Worm (Caenorhabditis elegans) whole organism, young adult: Measurements from ENCODE around the gene C18B2.3.

Experiments
- B0019.2 ChIP-seq: fragments of 200-800 bp; sonication (Bioruptor generic); conservative IDR thresholded peaks from 2 replicates; pipeline ENCODE4 v1.3.6; 2022; ENCODE audit warnings: missing genetic modification reagents, missing genetic modification characterization, missing compliant biosample characterization
- B0336.3 ChIP-seq: fragments of 200-800 bp; sonication (Bioruptor generic); IDR thresholded peaks from 2 replicates; pipeline ENCODE4 v1.3.6; 2022; ENCODE audit warnings: missing genetic modification characterization, missing compliant biosample characterization
- C06A6.2 ChIP-seq: fragments of 200-800 bp; sonication (Bioruptor generic); conservative IDR thresholded peaks from 2 replicates; pipeline ENCODE4 v1.3.6; 2022; ENCODE audit warnings: missing genetic modification characterization, missing compliant biosample characterization
- C17E4.6 ChIP-seq: fragments of 200-800 bp; sonication (Bioruptor generic); IDR thresholded peaks from 2 replicates; pipeline ENCODE4 v1.3.6; 2022; ENCODE audit warnings: missing genetic modification reagents, missing genetic modification characterization, missing compliant biosample characterization
- F10E7.11 ChIP-seq: sonication (generic microtip); optimal IDR thresholded peaks from 2 replicates; lab custom pipeline; 2017; ENCODE audit warnings: mild to moderate bottlenecking, missing genetic modification characterization, moderate library complexity, missing compliant biosample characterization
- F33H1.4 ChIP-seq: fragments of 200-800 bp; sonication (Bioruptor generic); IDR thresholded peaks from 2 replicates; pipeline ENCODE4 v1.3.6; 2022; ENCODE audit warnings: missing genetic modification reagents, missing genetic modification characterization, missing compliant biosample characterization
- F37B4.10 ChIP-seq: fragments of 200-800 bp; sonication (Bioruptor generic); IDR thresholded peaks from 2 replicates; pipeline ENCODE4 v1.3.6; 2022; ENCODE audit warnings: missing genetic modification characterization, missing compliant biosample characterization
- F49E8.2 ChIP-seq: sonication (generic microtip); optimal IDR thresholded peaks from 3 replicates; lab custom pipeline; 2017; ENCODE audit warnings: missing genetic modification characterization, mild to moderate bottlenecking, missing compliant biosample characterization, antibody characterized with exemption, moderate library complexity; ENCODE audit not compliant: insufficient read depth
- K12H6.12 ChIP-seq: fragments of 200-800 bp; sonication (Bioruptor generic); optimal IDR thresholded peaks from 2 replicates; lab custom pipeline; 2018; ENCODE audit warnings: mild to moderate bottlenecking, missing genetic modification characterization, missing compliant biosample characterization
- Y56A3A.18 ChIP-seq: fragments of 200-800 bp; sonication (Bioruptor generic); IDR thresholded peaks from 2 replicates; pipeline ENCODE4 v1.3.6; 2022; ENCODE audit warnings: missing genetic modification reagents, missing genetic modification characterization, missing compliant biosample characterization
- ama-1 ChIP-seq, 3 experiments: fragments of 150-350 bp in 1 of 3; sonication (generic microtip) in 2 of 3; optimal IDR thresholded peaks; 2 replicates each; lab custom pipeline; 2014 to 2018; ENCODE audit warnings: missing biosample characterization in 2 of 3, missing genetic modification characterization in 2 of 3, missing genetic modification reagents in 2 of 3
- aptf-3 ChIP-seq: fragments of 200-800 bp; sonication (Bioruptor generic); IDR thresholded peaks from 2 replicates; pipeline ENCODE4 v1.3.6; 2022; ENCODE audit warnings: missing genetic modification characterization, missing compliant biosample characterization
- attf-3 ChIP-seq: fragments of 200-800 bp; sonication (Bioruptor generic); conservative IDR thresholded peaks from 2 replicates; pipeline ENCODE4 v1.3.6; 2022; ENCODE audit warnings: missing genetic modification reagents, missing genetic modification characterization, missing compliant biosample characterization
- bed-2 ChIP-seq: fragments of 200-800 bp; sonication (Bioruptor generic); IDR thresholded peaks from 2 replicates; pipeline ENCODE4 v1.3.6; 2022; ENCODE audit warnings: missing genetic modification reagents, missing genetic modification characterization, missing compliant biosample characterization
- cebp-2 ChIP-seq: fragments of 200-800 bp; sonication (Bioruptor generic); IDR thresholded peaks from 2 replicates; pipeline ENCODE4 v1.3.6; 2022; ENCODE audit warnings: missing genetic modification characterization, missing compliant biosample characterization
- ceh-91 ChIP-seq: fragments of 200-800 bp; sonication (Bioruptor generic); IDR thresholded peaks from 2 replicates; pipeline ENCODE4 v1.3.6; 2022; ENCODE audit warnings: missing genetic modification reagents, missing genetic modification characterization, missing compliant biosample characterization
- efl-1 ChIP-seq: fragments of 150-350 bp; optimal IDR thresholded peaks from 2 replicates; lab custom pipeline; 2014; ENCODE audit warnings: missing biosample characterization, missing genetic modification reagents, missing genetic modification characterization
- egl-18 ChIP-seq: fragments of 200-800 bp; sonication (Bioruptor generic); IDR thresholded peaks from 2 replicates; pipeline ENCODE4 v1.3.6; 2022; ENCODE audit warnings: missing genetic modification reagents, missing genetic modification characterization, missing compliant biosample characterization
- egl-44 ChIP-seq: fragments of 200-800 bp; sonication (Bioruptor generic); IDR thresholded peaks from 2 replicates; pipeline ENCODE4 v1.3.6; 2022; ENCODE audit warnings: missing genetic modification reagents, missing genetic modification characterization, missing compliant biosample characterization
- egrh-3 ChIP-seq: fragments of 200-800 bp; sonication (Bioruptor generic); IDR thresholded peaks from 2 replicates; pipeline ENCODE4 v1.3.6; 2022; ENCODE audit warnings: missing genetic modification reagents, missing genetic modification characterization, missing compliant biosample characterization
- gei-17 ChIP-seq: fragments of 200-800 bp; sonication (Bioruptor generic); optimal IDR thresholded peaks from 2 replicates; lab custom pipeline; 2018; ENCODE audit warnings: mild to moderate bottlenecking, missing genetic modification characterization, missing compliant biosample characterization
- hlh-26 ChIP-seq: fragments of 200-800 bp; sonication (Bioruptor generic); conservative IDR thresholded peaks from 2 replicates; pipeline ENCODE4 v1.3.6; 2022; ENCODE audit warnings: missing genetic modification reagents, missing genetic modification characterization, missing compliant biosample characterization
- hmg-20 ChIP-seq: fragments of 200-800 bp; sonication (Bioruptor generic); IDR thresholded peaks from 2 replicates; pipeline ENCODE4 v1.3.6; 2022; ENCODE audit warnings: missing genetic modification reagents, missing genetic modification characterization, missing compliant biosample characterization
- let-526 ChIP-seq: fragments of 200-800 bp; sonication (Bioruptor generic); IDR thresholded peaks from 2 replicates; pipeline ENCODE4 v1.3.6; 2022; ENCODE audit warnings: missing genetic modification reagents, missing genetic modification characterization, missing compliant biosample characterization
- lsy-27 ChIP-seq: sonication (generic microtip); optimal IDR thresholded peaks from 2 replicates; lab custom pipeline; 2017; ENCODE audit warnings: missing genetic modification characterization, mild to moderate bottlenecking, missing compliant biosample characterization, antibody characterized with exemption, missing genotype, borderline replicate concordance; ENCODE audit not compliant: insufficient read depth
- madf-3 ChIP-seq: fragments of 200-800 bp; sonication (Bioruptor generic); IDR thresholded peaks from 2 replicates; pipeline ENCODE4 v1.3.6; 2022; ENCODE audit warnings: missing genetic modification reagents, missing genetic modification characterization, missing compliant biosample characterization
- mcd-1 ChIP-seq: fragments of 200-800 bp; sonication (Bioruptor generic); IDR thresholded peaks from 2 replicates; pipeline ENCODE4 v1.3.6; 2022; ENCODE audit warnings: missing genetic modification reagents, missing genetic modification characterization, missing compliant biosample characterization
- nfya-1 ChIP-seq: sonication (generic microtip); optimal IDR thresholded peaks from 2 replicates; lab custom pipeline; 2017; ENCODE audit warnings: antibody characterized with exemption, missing compliant biosample characterization, missing genetic modification characterization, borderline replicate concordance; ENCODE audit not compliant: insufficient read depth
- nfyb-1 ChIP-seq: fragments of 200-800 bp; sonication (Bioruptor generic); IDR thresholded peaks from 2 replicates; pipeline ENCODE4 v1.3.6; 2022; ENCODE audit warnings: missing genetic modification reagents, missing genetic modification characterization, missing compliant biosample characterization
- nhr-120 ChIP-seq: fragments of 200-800 bp; sonication (Bioruptor generic); IDR thresholded peaks from 2 replicates; pipeline ENCODE4 v1.3.6; 2022; ENCODE audit warnings: missing genetic modification characterization, missing compliant biosample characterization
- nhr-27 ChIP-seq: fragments of 200-800 bp; sonication (Bioruptor generic); optimal IDR thresholded peaks from 2 replicates; lab custom pipeline; 2018; ENCODE audit warnings: mild to moderate bottlenecking, missing genetic modification characterization, moderate library complexity, missing compliant biosample characterization
- pbrm-1 ChIP-seq: fragments of 200-800 bp; sonication (Bioruptor generic); IDR thresholded peaks from 2 replicates; pipeline ENCODE4 v1.3.6; 2022; ENCODE audit warnings: missing genetic modification reagents, missing genetic modification characterization, missing compliant biosample characterization
- rec-8 ChIP-seq, 2 experiments: sonication (generic microtip); optimal IDR thresholded peaks; 2 replicates each; lab custom pipeline; 2016; ENCODE audit warnings: mild to moderate bottlenecking in 2 of 2, missing genetic modification characterization in 2 of 2, missing genetic modification reagents in 2 of 2, missing genotype in 2 of 2, missing biosample characterization in 1 of 2, missing compliant biosample characterization in 1 of 2, moderate library complexity in 1 of 2
- sea-2 ChIP-seq: fragments of 200-800 bp; sonication (Bioruptor generic); IDR thresholded peaks from 2 replicates; pipeline ENCODE4 v1.3.6; 2022; ENCODE audit warnings: missing genetic modification characterization, missing compliant biosample characterization
- snpc-1.1 ChIP-seq: sonication (generic microtip); optimal IDR thresholded peaks from 2 replicates; lab custom pipeline; 2017; ENCODE audit warnings: missing genetic modification characterization, mild to moderate bottlenecking, missing compliant biosample characterization, antibody characterized with exemption, moderate library complexity, missing genotype, missing genetic modification reagents; ENCODE audit not compliant: insufficient read depth
- snpc-1.3 ChIP-seq: sonication (generic microtip); optimal IDR thresholded peaks from 2 replicates; lab custom pipeline; 2017; ENCODE audit warnings: missing genetic modification characterization, mild to moderate bottlenecking, missing compliant biosample characterization, antibody characterized with exemption, moderate library complexity, missing genotype, missing genetic modification reagents; ENCODE audit not compliant: insufficient read depth
- tlf-1 ChIP-seq: fragments of 200-800 bp; sonication (Bioruptor generic); optimal IDR thresholded peaks from 2 replicates; lab custom pipeline; 2018; ENCODE audit warnings: mild to moderate bottlenecking, missing genetic modification characterization, missing compliant biosample characterization
- ztf-25 ChIP-seq: fragments of 200-800 bp; sonication (Bioruptor generic); IDR thresholded peaks from 2 replicates; pipeline ENCODE4 v1.3.6; 2022; ENCODE audit warnings: missing genetic modification reagents, missing genetic modification characterization, missing compliant biosample characterization
- ztf-28 ChIP-seq: fragments of 200-800 bp; sonication (Bioruptor generic); IDR thresholded peaks from 2 replicates; pipeline ENCODE4 v1.3.6; 2022; ENCODE audit warnings: missing genetic modification reagents, missing genetic modification characterization, missing compliant biosample characterization
- ztf-3 ChIP-seq: fragments of 200-800 bp; sonication (Bioruptor generic); optimal IDR thresholded peaks from 2 replicates; lab custom pipeline; 2018; ENCODE audit warnings: mild to moderate bottlenecking, missing genetic modification characterization, missing compliant biosample characterization

The C18B2.3 gene

ce11 chrX:3625599-3625998 lies 24.0 kb downstream of the C18B2.3 start:
- TF ChIP-seq B0019.2 (GFP tag; lab: Robert Waterston, UW): no peak
- no peak for TF ChIP-seq nhr-27 (tag; lab: Kevin White, UChicago)
- TF ChIP-seq nfya-1 (tag; lab: Kevin White, UChicago): no peak

ce11 chrX:3628016-3628415 lies 26.4 kb downstream of the C18B2.3 start, which contains the start of gene vep-2:
vep-2 (plus strand) TSS chrX:3628316.
- TF ChIP-seq mcd-1 (GFP tag; lab: Robert Waterston, UW): no peak

- no peak for TF ChIP-seq hlh-26 (GFP tag; lab: Robert Waterston, UW)
- TF ChIP-seq K12H6.12 (tag; lab: Kevin White, UChicago): no peak
- no peak for TF ChIP-seq ama-1 (optimal IDR thresholded peaks at IDR 0.05; lab: Kevin White, UChicago)
- TF ChIP-seq ama-1 (GFP tag; optimal IDR thresholded peaks at IDR 0.05; lab: Kevin White, UChicago): no peak
- TF ChIP-seq bed-2 (GFP tag; lab: Robert Waterston, UW): no peak
- TF ChIP-seq gei-17 (GFP tag; lab: Kevin White, UChicago): no peak
- TF ChIP-seq B0336.3: no peak
- no peak for TF ChIP-seq tlf-1
- no peak for TF ChIP-seq nhr-120 (GFP tag; lab: Robert Waterston, UW)
- no peak for TF ChIP-seq F10E7.11 (tag; lab: Kevin White, UChicago)
- no peak for TF ChIP-seq lsy-27 (tag; lab: Kevin White, UChicago)
- no peak for TF ChIP-seq efl-1
- TF ChIP-seq F49E8.2 (tag; lab: Kevin White, UChicago): no peak
Observed at ce11 chrX:3630090-3630489, 28.5 kb downstream of the C18B2.3 start.

- no peak for TF ChIP-seq F10E7.11 (tag; lab: Kevin White, UChicago)
- no peak for TF ChIP-seq snpc-1.3 (tag; lab: Kevin White, UChicago)
- no peak for TF ChIP-seq rec-8 (tag; optimal IDR thresholded peaks at IDR 0.05; lab: Kevin White, UChicago)
- TF ChIP-seq nhr-120 (GFP tag; lab: Robert Waterston, UW): 0 out of 2 replicates have a peak, but pooled peaks have one; percentile 33
- TF ChIP-seq snpc-1.1 (tag; lab: Kevin White, UChicago): no peak
- TF ChIP-seq ztf-25 (GFP tag; lab: Robert Waterston, UW): peak; percentile 63; the same call in 1 of the 2 replicates
- TF ChIP-seq cebp-2 (GFP tag; lab: Robert Waterston, UW): 0 out of 2 replicates have a peak, but pooled peaks have one; percentile 54
- peak; percentile 63; the same call in 1 of the 2 replicates for TF ChIP-seq sea-2 (GFP tag; lab: Robert Waterston, UW)
- peak; percentile 97 for TF ChIP-seq F37B4.10 (GFP tag; lab: Robert Waterston, UW)
- TF ChIP-seq bed-2 (GFP tag; lab: Robert Waterston, UW): peak; percentile 82; the same call in 1 of the 2 replicates
- TF ChIP-seq nfyb-1: peak; percentile 51; the same call in 1 of the 2 replicates
- 0 out of 2 replicates have a peak, but pooled peaks have one; percentile 26 for TF ChIP-seq ztf-28 (GFP tag; lab: Robert Waterston, UW)
- TF ChIP-seq madf-3: peak; percentile 39; the same call in 1 of the 2 replicates
- no peak for TF ChIP-seq F49E8.2 (tag; lab: Kevin White, UChicago)
- no peak for TF ChIP-seq Y56A3A.18 (GFP tag; lab: Robert Waterston, UW)
- peak; percentile 45 for TF ChIP-seq pbrm-1
- 0 out of 2 replicates have a peak, but pooled peaks have one; percentile 6 for TF ChIP-seq F33H1.4 (GFP tag; lab: Robert Waterston, UW)
- TF ChIP-seq let-526: 0 out of 2 replicates have a peak, but pooled peaks have one; percentile 40
- TF ChIP-seq C06A6.2: 0 out of 2 replicates have a peak, but pooled peaks have one; percentile 24
- TF ChIP-seq ceh-91 (GFP tag; lab: Robert Waterston, UW): 0 out of 2 replicates have a peak, but pooled peaks have one; percentile 46
- TF ChIP-seq egrh-3 (GFP tag; lab: Robert Waterston, UW): no peak
- TF ChIP-seq egl-18: 0 out of 2 replicates have a peak, but pooled peaks have one; percentile 15
- TF ChIP-seq C17E4.6 (GFP tag; lab: Robert Waterston, UW): no peak
- TF ChIP-seq hmg-20 (GFP tag; lab: Robert Waterston, UW): peak; percentile 33; the same call in 1 of the 2 replicates
- TF ChIP-seq ztf-3 (GFP tag; lab: Kevin White, UChicago): no peak
- TF ChIP-seq B0019.2 (GFP tag; lab: Robert Waterston, UW): peak; percentile 50; the same call in 1 of the 2 replicates
- peak; percentile 90 for TF ChIP-seq aptf-3
- peak; percentile 77; the same call in 1 of the 2 replicates for TF ChIP-seq egl-44 (GFP tag; lab: Robert Waterston, UW)
- 0 out of 2 replicates have a peak, but pooled peaks have one; percentile 39 for TF ChIP-seq attf-3
Observed at ce11 chrX:3631550-3631949, 29.9 kb downstream of the C18B2.3 start.
